Worm (Caenorhabditis elegans): ENCODE data around the gene C39B10.7.

C39B10.7 gene

DNA sequence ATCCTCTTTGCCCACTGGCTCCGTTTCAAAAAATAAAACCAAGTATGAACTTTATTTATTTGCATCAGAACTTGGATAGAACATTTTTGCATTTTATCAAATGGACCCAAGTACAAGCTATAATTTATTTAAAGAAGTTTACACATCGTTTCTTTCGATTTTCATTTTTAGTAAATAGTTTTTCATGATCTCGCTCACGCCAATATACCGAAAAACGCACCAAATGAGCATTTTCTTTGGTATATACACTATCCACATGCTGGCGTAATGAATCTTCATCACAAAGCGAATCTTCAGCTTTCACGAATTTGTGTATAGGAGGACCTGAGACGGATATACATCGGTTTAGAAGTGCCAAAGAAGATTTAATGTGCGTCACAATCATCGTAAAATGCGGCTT lies at the start of gene C39B10.7:
C39B10.7 (plus strand) TSS at position 301 of the 400 bp plus-strand sequence.
- TF ChIP-seq ref-2 (tag; optimal IDR thresholded peaks at IDR 0.05) (no peak), pat-9 (tag; optimal IDR thresholded peaks at IDR 0.05) (no peak), ttx-3 (tag; optimal IDR thresholded peaks at IDR 0.05) (no peak), pqm-1 (tag; optimal IDR thresholded peaks at IDR 0.05) (no peak), ztf-16 (tag; optimal IDR thresholded peaks at IDR 0.05) (no peak), unc-86 (tag; optimal IDR thresholded peaks at IDR 0.05) (no peak), Y22D7AL.16 (tag; optimal IDR thresholded peaks at IDR 0.05) (no peak), madf-2 (tag; optimal IDR thresholded peaks at IDR 0.05) (no peak), lin-11 (tag; optimal IDR thresholded peaks at IDR 0.05) (no peak), zip-5 (tag; optimal IDR thresholded peaks at IDR 0.05) (no peak), sdc-2 (tag; optimal IDR thresholded peaks at IDR 0.05) (no peak), K09A11.1 (tag; optimal IDR thresholded peaks at IDR 0.05; ENCODE audit: insufficient read depth) (no peak), hlh-6 (tag; optimal IDR thresholded peaks at IDR 0.05) (no peak), elt-4 (tag; optimal IDR thresholded peaks at IDR 0.05) (no peak), npax-4 (tag; optimal IDR thresholded peaks at IDR 0.05) (no peak), syd-9 (tag; optimal IDR thresholded peaks at IDR 0.05) (no peak), pag-3 (tag; optimal IDR thresholded peaks at IDR 0.05; ENCODE audit: borderline replicate concordance) (no peak), ceh-18 (tag; optimal IDR thresholded peaks at IDR 0.05) (no peak), hlh-30 (tag; optimal IDR thresholded peaks at IDR 0.05; ENCODE audit: insufficient read depth) (no peak), ama-1 (optimal IDR thresholded peaks at IDR 0.05) (no peak)

ce11 chrX:10428109-10428508 lies 48.6 kb upstream of the C39B10.7 start:
- TF ChIP-seq fax-1 (tag; optimal IDR thresholded peaks at IDR 0.05), result no peak
- no peak for TF ChIP-seq pha-2 (tag; optimal IDR thresholded peaks at IDR 0.05)
- no peak for TF ChIP-seq tbx-7 (tag; optimal IDR thresholded peaks at IDR 0.05)

DNA sequence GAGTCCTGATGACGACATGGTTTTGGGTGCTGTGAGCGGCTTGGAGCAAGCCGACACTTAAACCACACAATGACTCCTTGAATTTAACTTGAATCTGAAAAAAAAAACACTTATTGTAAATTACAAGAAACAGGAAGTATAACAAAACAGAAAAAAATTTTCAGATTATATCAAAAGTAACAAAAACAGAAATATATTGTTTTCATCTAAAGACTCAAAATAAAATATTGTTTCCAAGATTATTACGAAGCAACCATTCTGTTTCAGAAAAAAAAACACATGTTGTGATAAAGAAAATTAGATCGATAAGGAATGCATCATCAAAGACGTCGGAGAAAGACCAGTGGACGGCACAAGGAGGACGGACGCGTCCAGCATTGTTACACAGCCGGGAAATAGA lies 48.1 kb upstream of the C39B10.7 start, which contains the start of gene mig-15:
mig-15 (minus strand) TSS at position 101 of the 400 bp plus-strand sequence.
- TF ChIP-seq hlh-6 (tag; optimal IDR thresholded peaks at IDR 0.05) (no peak), ceh-22 (tag; optimal IDR thresholded peaks at IDR 0.05) (no peak), zip-5 (tag; optimal IDR thresholded peaks at IDR 0.05) (no peak), gmeb-2 (tag; optimal IDR thresholded peaks at IDR 0.05) (no peak), T23F11.4 (GFP tag; optimal IDR thresholded peaks at IDR 0.05) (no peak), sox-2 (GFP tag; IDR thresholded peaks at IDR 0.05) (no peak), madf-2 (tag; optimal IDR thresholded peaks at IDR 0.05) (no peak), ceh-30 (tag; optimal IDR thresholded peaks at IDR 0.05) (no peak), ceh-34 (tag; optimal IDR thresholded peaks at IDR 0.05) (no peak), unc-86 (tag; optimal IDR thresholded peaks at IDR 0.05) (no peak), ceh-2 (tag; optimal IDR thresholded peaks at IDR 0.05) (no peak), hlh-30 (tag; optimal IDR thresholded peaks at IDR 0.05; ENCODE audit: insufficient read depth) (no peak), pat-9 (tag; optimal IDR thresholded peaks at IDR 0.05) (no peak), ama-1 (optimal IDR thresholded peaks at IDR 0.05) (no peak), pros-1 (tag; optimal IDR thresholded peaks at IDR 0.05) (no peak)

ce11 chrX:10429203-10429602 lies 47.5 kb upstream of the C39B10.7 start:
- no peak for TF ChIP-seq C08G9.2 (tag; optimal IDR thresholded peaks at IDR 0.05)
- no peak for TF ChIP-seq Y22D7AL.16 (tag; optimal IDR thresholded peaks at IDR 0.05)
- TF ChIP-seq K02D7.2 (tag; optimal IDR thresholded peaks at IDR 0.05), result no peak

DNA sequence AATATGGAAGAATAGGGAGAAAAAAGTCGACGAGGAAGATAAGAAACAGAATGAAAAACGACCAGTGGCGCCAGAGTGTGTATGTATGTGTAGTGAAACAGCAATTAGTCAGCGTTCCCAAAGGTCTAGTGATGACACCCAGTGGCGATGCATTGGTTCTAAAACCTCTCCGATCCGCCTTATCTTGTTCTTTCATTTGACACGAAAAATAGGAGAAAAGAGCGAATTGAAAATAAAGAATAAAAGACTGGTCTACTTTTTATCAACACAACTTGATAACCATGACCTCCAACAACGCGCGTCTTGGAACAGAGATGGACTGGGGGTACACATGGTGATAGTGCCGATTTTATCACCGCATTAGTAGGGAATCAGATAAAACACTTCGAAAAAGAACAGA lies 45.8 kb upstream of the C39B10.7 start:
- TF ChIP-seq ahr-1 (tag; optimal IDR thresholded peaks at IDR 0.05), result no peak
- TF ChIP-seq ceh-6 (GFP tag; optimal IDR thresholded peaks at IDR 0.05), result no peak
- no peak for TF ChIP-seq fkh-6 (tag; optimal IDR thresholded peaks at IDR 0.05)
- TF ChIP-seq elt-2 (tag; optimal IDR thresholded peaks at IDR 0.05), result peak; percentile 75
- TF ChIP-seq nhr-11 (tag; optimal IDR thresholded peaks at IDR 0.05), result no peak
- no peak for TF ChIP-seq sox-2 (GFP tag; IDR thresholded peaks at IDR 0.05)
